Fruit fly (Drosophila melanogaster) Kc167 (cell line): Measurements from ENCODE around the gene cdm.

ENCODE experiments used
- Myc ChIP-seq: fragments of >200 bp; optimal IDR thresholded peaks from 2 replicates; lab custom pipeline; 2017; ENCODE audit warnings: missing external identifiers
- Sin3A ChIP-seq: fragments of >200 bp; optimal IDR thresholded peaks from 2 replicates; lab custom pipeline; 2018; ENCODE audit warnings: missing external identifiers
- h ChIP-seq: fragments of >200 bp; optimal IDR thresholded peaks from 3 replicates; lab custom pipeline; 2018; ENCODE audit warnings: missing external identifiers
- insv ChIP-seq: fragments of >200 bp; optimal IDR thresholded peaks from 3 replicates; lab custom pipeline; 2018; ENCODE audit warnings: missing external identifiers
- psq ChIP-seq: fragments of >200 bp; optimal IDR thresholded peaks from 2 replicates; lab custom pipeline; 2017; ENCODE audit warnings: missing external identifiers
- ttk ChIP-seq: sonication (Bioruptor generic); optimal IDR thresholded peaks from 2 replicates; lab custom pipeline; 2017; ENCODE audit warnings: missing external identifiers

DNA sequence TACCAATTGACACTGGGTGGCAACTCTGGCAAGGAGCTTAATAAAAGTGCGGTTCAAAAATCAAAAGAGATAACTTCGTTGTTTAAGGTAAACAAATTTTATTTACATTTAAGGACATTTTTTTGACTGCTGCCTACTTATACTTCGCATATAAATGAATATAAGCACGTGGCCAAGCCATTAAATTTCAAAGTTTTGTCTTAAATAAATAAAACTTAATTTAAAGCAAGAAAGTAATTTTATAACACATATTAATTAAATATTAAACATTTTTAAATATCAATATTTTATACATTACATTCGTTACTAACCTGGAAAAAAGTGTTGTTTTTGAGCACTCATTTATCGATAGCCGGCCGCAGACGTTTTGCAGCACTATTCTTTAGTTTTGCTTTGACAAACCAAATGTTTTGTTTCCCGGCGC, 5.4 kb upstream of the cdm start, which contains the start of the genes CG12321 and MED17:
- no peak for TF ChIP-seq ttk
- no peak for TF ChIP-seq Sin3A (lab: Kevin White, UChicago)
- no peak for TF ChIP-seq psq (lab: Kevin White, UChicago)
- TF ChIP-seq Myc (lab: Kevin White, UChicago): no peak
- TF ChIP-seq insv (lab: Kevin White, UChicago): no peak
- TF ChIP-seq h (lab: Kevin White, UChicago): no peak
